Worm (Caenorhabditis elegans) whole organism, L3 larva: ENCODE measurements around the gene W08E12.7.

ENCODE experiments used
- aly-2 ChIP-seq: fragments of 150-350 bp; optimal IDR thresholded peaks from 2 replicates; lab custom pipeline; 2014; ENCODE audit warnings: missing biosample characterization, missing genetic modification characterization
- ceh-28 ChIP-seq: fragments of 150-350 bp; optimal IDR thresholded peaks from 2 replicates; lab custom pipeline; 2014; ENCODE audit warnings: missing biosample characterization, missing genetic modification reagents, missing genetic modification characterization
- egl-5 ChIP-seq: fragments of 150-350 bp; optimal IDR thresholded peaks from 2 replicates; lab custom pipeline; 2017; ENCODE audit warnings: missing biosample characterization, missing genetic modification reagents, missing genetic modification characterization, inconsistent platforms
- elt-3 ChIP-seq, 3 experiments: fragments of 150-350 bp in 1 of 3; sonication (generic microtip) in 2 of 3; optimal IDR thresholded peaks; 2 replicates in 2 of 3; 4 replicates in 1 of 3; lab custom pipeline; 2014 to 2017; ENCODE audit warnings: missing biosample characterization in 3 of 3, missing genetic modification characterization in 3 of 3
- eor-1 ChIP-seq, 2 experiments: fragments of 150-350 bp; optimal IDR thresholded peaks; 2 replicates each; lab custom pipeline; 2014 to 2018; ENCODE audit warnings: missing biosample characterization in 2 of 2, missing genetic modification characterization in 2 of 2
- fkh-2 ChIP-seq: fragments of 150-350 bp; optimal IDR thresholded peaks from 2 replicates; lab custom pipeline; 2014; ENCODE audit warnings: missing biosample characterization, missing genetic modification reagents, missing genetic modification characterization
- fos-1 ChIP-seq: fragments of 150-350 bp; optimal IDR thresholded peaks from 2 replicates; lab custom pipeline; 2014; ENCODE audit warnings: missing biosample characterization, missing genetic modification characterization
- hmg-11 ChIP-seq: sonication (generic microtip); optimal IDR thresholded peaks from 2 replicates; lab custom pipeline; 2016; ENCODE audit warnings: missing genetic modification characterization, missing compliant biosample characterization
- nhr-67 ChIP-seq: fragments of 150-350 bp; optimal IDR thresholded peaks from 2 replicates; lab custom pipeline; 2014; ENCODE audit warnings: missing biosample characterization, missing genetic modification characterization
- nhr-77 ChIP-seq: fragments of 150-350 bp; optimal IDR thresholded peaks from 2 replicates; lab custom pipeline; 2014; ENCODE audit warnings: missing biosample characterization, missing genetic modification characterization
- tbx-2 ChIP-seq: sonication (generic microtip); optimal IDR thresholded peaks from 2 replicates; lab custom pipeline; 2016; ENCODE audit warnings: mild to moderate bottlenecking, missing genetic modification characterization, missing compliant biosample characterization
- zag-1 ChIP-seq: fragments of 150-350 bp; optimal IDR thresholded peaks from 2 replicates; lab custom pipeline; 2014; ENCODE audit warnings: missing biosample characterization, missing genetic modification characterization
- ztf-11 ChIP-seq: fragments of 150-350 bp; optimal IDR thresholded peaks from 2 replicates; lab custom pipeline; 2014; ENCODE audit warnings: missing biosample characterization, missing genetic modification characterization

W08E12.7 gene

DNA sequence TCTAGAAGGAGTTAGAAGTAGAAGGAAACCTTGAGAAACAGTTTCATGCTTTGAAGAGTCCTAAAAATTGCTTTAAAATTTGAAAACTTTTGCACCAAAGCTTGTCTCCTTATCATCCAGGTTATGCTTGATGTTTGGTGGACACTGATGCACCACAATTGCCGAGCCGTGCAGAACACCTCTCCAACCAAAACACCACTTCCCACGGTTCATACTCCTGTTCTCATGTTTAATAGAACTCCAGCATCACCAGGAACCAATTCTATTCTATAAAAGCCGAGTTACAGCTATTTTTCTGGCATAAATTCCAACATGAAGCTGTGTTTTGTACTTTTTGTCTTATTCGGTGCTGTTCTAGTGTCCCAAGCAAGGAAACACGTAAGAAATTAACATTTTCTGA, 46.2 kb downstream of the W08E12.7 start, which contains the start of gene F42A6.2:
F42A6.2 (plus strand) TSS at position 301 of the 400 bp plus-strand sequence.
- no peak for TF ChIP-seq tbx-2 (tag; lab: Kevin White, UChicago)
- no peak for TF ChIP-seq ceh-28 (tag; lab: Kevin White, UChicago)
- TF ChIP-seq nhr-67 (tag; lab: Kevin White, UChicago), result no peak
- no peak for TF ChIP-seq fkh-2 (tag; lab: Kevin White, UChicago)
- TF ChIP-seq hmg-11, result no peak
- no peak for TF ChIP-seq zag-1 (tag; lab: Kevin White, UChicago)
- no peak for TF ChIP-seq aly-2
- TF ChIP-seq eor-1 (tag; optimal IDR thresholded peaks at IDR 0.05; lab: Kevin White, UChicago), result no peak
- no peak for TF ChIP-seq nhr-77 (tag; lab: Kevin White, UChicago)

DNA sequence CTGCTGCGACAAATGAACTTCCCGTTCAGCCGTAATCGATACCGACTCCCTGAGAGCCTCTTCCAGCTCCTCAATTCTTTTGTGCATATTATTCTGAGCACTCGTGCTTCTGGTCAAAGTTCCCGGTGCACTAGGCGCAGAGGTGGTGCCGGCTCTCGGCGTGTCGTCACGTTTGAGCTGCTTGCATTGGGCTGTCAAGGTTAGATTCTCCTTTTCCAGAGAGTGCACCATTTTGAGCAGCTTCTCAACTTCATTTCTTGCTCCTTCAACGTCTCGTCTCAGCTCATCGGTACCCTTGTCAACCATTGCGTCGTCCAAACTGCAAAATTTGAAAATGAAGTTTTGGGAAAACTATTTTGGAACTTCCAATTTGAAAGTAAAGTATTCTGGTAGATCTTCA, 50.5 kb downstream of the W08E12.7 start:
- no peak for TF ChIP-seq elt-3 (tag; optimal IDR thresholded peaks at IDR 0.05; lab: Kevin White, UChicago)
- no peak for TF ChIP-seq egl-5
- no peak for TF ChIP-seq ceh-28 (tag; lab: Kevin White, UChicago)
- TF ChIP-seq fos-1 (tag; lab: Kevin White, UChicago), result no peak
- TF ChIP-seq ztf-11 (tag; lab: Kevin White, UChicago), result no peak
